Fruit fly (Drosophila melanogaster) whole organism, adult: ENCODE measurements around the gene Syp.

ENCODE experiments used
- CG11617 ChIP-seq: fragments of 200-800 bp; sonication (Bioruptor generic); optimal IDR thresholded peaks from 2 replicates; lab custom pipeline; 2017; ENCODE audit warnings: mild to moderate bottlenecking, missing biosample characterization, missing genetic modification reagents, missing genetic modification characterization
- CG12768 ChIP-seq: fragments of 200-800 bp; sonication (Bioruptor generic); optimal IDR thresholded peaks from 2 replicates; lab custom pipeline; 2017; ENCODE audit warnings: missing biosample characterization, missing genetic modification characterization, mild to moderate bottlenecking, moderate library complexity, missing genetic modification reagents
- CG14711 ChIP-seq: fragments of 200-800 bp; sonication (Bioruptor generic); optimal IDR thresholded peaks from 2 replicates; lab custom pipeline; 2018; ENCODE audit warnings: missing biosample characterization, mild to moderate bottlenecking, missing genetic modification characterization, moderate library complexity
- CG1620 ChIP-seq: fragments of 200-800 bp; sonication (Bioruptor generic); optimal IDR thresholded peaks from 2 replicates; lab custom pipeline; 2016; ENCODE audit warnings: missing biosample characterization, missing genetic modification characterization
- Clk ChIP-seq: fragments of 200-800 bp; sonication (Bioruptor generic); optimal IDR thresholded peaks from 2 replicates; lab custom pipeline; 2017; ENCODE audit warnings: missing biosample characterization, missing genetic modification characterization
- Crg-1 ChIP-seq: fragments of 200-800 bp; sonication (Bioruptor generic); optimal IDR thresholded peaks from 2 replicates; lab custom pipeline; 2016; ENCODE audit warnings: missing biosample characterization, missing genetic modification characterization
- Hr96 ChIP-seq: fragments of 200-800 bp; sonication (Bioruptor generic); optimal IDR thresholded peaks from 2 replicates; lab custom pipeline; 2016; ENCODE audit warnings: missing biosample characterization, missing genetic modification characterization
- cic ChIP-seq: fragments of 200-800 bp; sonication (Bioruptor generic); optimal IDR thresholded peaks from 2 replicates; lab custom pipeline; 2017; ENCODE audit warnings: missing biosample characterization, mild to moderate bottlenecking, missing genetic modification characterization, moderate library complexity
- kay ChIP-seq: fragments of 200-800 bp; sonication (Bioruptor generic); peaks from one replicate; lab custom pipeline; 2016; ENCODE audit warnings: missing biosample characterization, missing genetic modification characterization, borderline replicate concordance
- ovo ChIP-seq: fragments of 200-800 bp; sonication (Bioruptor generic); optimal IDR thresholded peaks from 2 replicates; lab custom pipeline; 2016; ENCODE audit warnings: missing biosample characterization, missing genetic modification characterization
- tj ChIP-seq: fragments of 200-800 bp; sonication (Bioruptor generic); optimal IDR thresholded peaks from 3 replicates; lab custom pipeline; 2017; ENCODE audit warnings: missing biosample characterization, mild to moderate bottlenecking, missing genetic modification characterization, moderate library complexity
- toe ChIP-seq: fragments of 200-800 bp; sonication (Bioruptor generic); optimal IDR thresholded peaks from 2 replicates; lab custom pipeline; 2016; ENCODE audit warnings: missing biosample characterization, missing genetic modification characterization

DNA sequence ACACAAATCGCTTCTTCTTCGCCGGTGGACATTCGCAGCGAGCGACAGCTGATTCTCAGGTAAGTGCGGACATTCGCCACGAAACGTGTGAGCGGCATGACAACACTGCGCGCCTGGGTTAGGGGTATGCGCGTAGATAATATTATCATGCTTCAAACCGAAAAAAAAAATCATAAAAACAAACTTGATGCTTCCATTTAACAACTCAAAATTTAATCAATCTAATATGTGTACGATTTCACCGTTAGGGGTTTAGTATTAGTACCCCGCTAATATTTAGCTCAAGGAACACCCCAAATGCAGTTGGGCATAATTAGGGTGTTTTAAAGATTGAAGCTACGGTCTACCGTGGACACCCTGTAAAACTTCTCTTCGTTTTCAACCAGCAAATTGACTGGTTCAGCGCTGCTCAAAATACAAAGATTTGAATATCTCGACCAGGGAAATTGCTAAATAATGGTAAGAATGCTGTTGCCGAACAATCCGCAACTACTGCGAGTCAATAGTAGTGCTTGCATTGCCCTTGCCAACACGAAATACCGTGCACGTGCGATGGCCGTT, 65.4 kb downstream of the Syp start, which contains the start of the genes CG17271 and RpS20:
- peak; percentile 95 for TF ChIP-seq Hr96
- no peak for TF ChIP-seq kay (GFP tag; lab: Kevin White, UChicago)
- TF ChIP-seq Clk (GFP tag; lab: Kevin White, UChicago), result peak; percentile 89
- peak; percentile 92 for TF ChIP-seq CG11617 (GFP tag; lab: Kevin White, UChicago)
- peak; percentile 87 for TF ChIP-seq CG1620
- TF ChIP-seq cic (GFP tag; lab: Kevin White, UChicago), result peak; percentile 70
- TF ChIP-seq toe (GFP tag; lab: Kevin White, UChicago), result peak; percentile 96
- peak; percentile 92 for TF ChIP-seq CG14711 (tag; lab: Kevin White, UChicago)
- TF ChIP-seq tj, result peak; percentile 75
- peak; percentile 89 for TF ChIP-seq CG12768 (GFP tag; lab: Kevin White, UChicago)
- TF ChIP-seq Crg-1 (GFP tag; lab: Kevin White, UChicago), result peak; percentile 79
- peak; percentile 81 for TF ChIP-seq ovo (GFP tag; lab: Kevin White, UChicago)
